Fruit fly (Drosophila melanogaster) whole organism, prepupa: ENCODE measurements around the gene Prm.

Experiments
- CG10631 ChIP-seq: fragments of 200-800 bp; sonication (Bioruptor generic); optimal IDR thresholded peaks from 2 replicates; lab custom pipeline; 2016; ENCODE audit warnings: missing biosample characterization, missing genetic modification characterization
- CG10669 ChIP-seq: fragments of 200-800 bp; sonication (Bioruptor generic); optimal IDR thresholded peaks from 3 replicates; lab custom pipeline; 2018; ENCODE audit warnings: missing biosample characterization, mild to moderate bottlenecking, missing genetic modification characterization, moderate library complexity
- CG11902 ChIP-seq: fragments of 200-800 bp; sonication (Bioruptor generic); optimal IDR thresholded peaks from 3 replicates; lab custom pipeline; 2016; ENCODE audit warnings: missing biosample characterization, missing genetic modification characterization
- CG15336 ChIP-seq: fragments of 200-800 bp; sonication (Bioruptor generic); IDR thresholded peaks from 2 replicates; pipeline ENCODE4 v1.3.6; 2022; ENCODE audit warnings: missing biosample characterization, missing genetic modification characterization
- CG16779 ChIP-seq: fragments of 200-800 bp; sonication (Bioruptor generic); optimal IDR thresholded peaks from 3 replicates; lab custom pipeline; 2017; ENCODE audit warnings: missing biosample characterization, mild to moderate bottlenecking, missing genetic modification characterization
- CG31627 ChIP-seq: fragments of 200-800 bp; sonication (Bioruptor generic); optimal IDR thresholded peaks from 3 replicates; lab custom pipeline; 2016; ENCODE audit warnings: missing biosample characterization, missing genetic modification characterization
- CG34406 ChIP-seq: fragments of 200-800 bp; sonication (Bioruptor generic); optimal IDR thresholded peaks from 3 replicates; lab custom pipeline; 2016; ENCODE audit warnings: missing biosample characterization, missing genetic modification characterization
- CG3919 ChIP-seq: fragments of 200-800 bp; sonication (Bioruptor generic); optimal IDR thresholded peaks from 3 replicates; lab custom pipeline; 2016; ENCODE audit warnings: missing biosample characterization, missing genetic modification characterization
- CG4318 ChIP-seq: fragments of 200-800 bp; sonication (Bioruptor generic); optimal IDR thresholded peaks from 3 replicates; lab custom pipeline; 2017; ENCODE audit warnings: missing biosample characterization, mild to moderate bottlenecking, missing genetic modification characterization
- CG6163 ChIP-seq: fragments of 200-800 bp; sonication (Bioruptor generic); IDR thresholded peaks from 3 replicates; pipeline ENCODE4 v1.3.6; 2022; ENCODE audit warnings: missing biosample characterization, missing genetic modification characterization
- CG6276 ChIP-seq: fragments of 200-800 bp; sonication (Bioruptor generic); optimal IDR thresholded peaks from 2 replicates; lab custom pipeline; 2017; ENCODE audit warnings: missing biosample characterization, mild to moderate bottlenecking, missing genetic modification characterization
- CG6792 ChIP-seq: fragments of 200-800 bp; sonication (Bioruptor generic); optimal IDR thresholded peaks from 3 replicates; lab custom pipeline; 2016; ENCODE audit warnings: missing biosample characterization, missing genetic modification characterization
- CG6808 ChIP-seq: fragments of 200-800 bp; sonication (Bioruptor generic); optimal IDR thresholded peaks from 3 replicates; lab custom pipeline; 2017; ENCODE audit warnings: missing biosample characterization, missing genetic modification characterization, mild to moderate bottlenecking, moderate library complexity, missing genetic modification reagents
- CG7368 ChIP-seq: fragments of 200-800 bp; sonication (Bioruptor generic); optimal IDR thresholded peaks from 3 replicates; lab custom pipeline; 2016; ENCODE audit warnings: missing biosample characterization, missing genetic modification characterization
- CG8119 ChIP-seq: fragments of 200-800 bp; sonication (Bioruptor generic); IDR thresholded peaks from 3 replicates; pipeline ENCODE4 v1.3.6; 2022; ENCODE audit warnings: missing biosample characterization, missing genetic modification characterization
- CG8319 ChIP-seq: fragments of 200-800 bp; sonication (Bioruptor generic); optimal IDR thresholded peaks from 3 replicates; lab custom pipeline; 2016; ENCODE audit warnings: missing biosample characterization, missing genetic modification characterization
- CG8632 ChIP-seq: fragments of 200-800 bp; sonication (Bioruptor generic); optimal IDR thresholded peaks from 3 replicates; lab custom pipeline; 2016; ENCODE audit warnings: missing biosample characterization, missing genetic modification characterization
- CG9139 ChIP-seq: fragments of 200-800 bp; sonication (Bioruptor generic); optimal IDR thresholded peaks from 3 replicates; lab custom pipeline; 2017; ENCODE audit warnings: missing biosample characterization, mild to moderate bottlenecking, missing genetic modification characterization
- Eip78C ChIP-seq: fragments of 200-800 bp; sonication (Bioruptor generic); peaks from one replicate; lab custom pipeline; 2016; ENCODE audit warnings: missing biosample characterization, missing genetic modification characterization
- Ets21C ChIP-seq: fragments of 200-800 bp; sonication (Bioruptor generic); optimal IDR thresholded peaks from 3 replicates; lab custom pipeline; 2016; ENCODE audit warnings: missing biosample characterization, missing genetic modification characterization
- Ets96B ChIP-seq: fragments of 200-800 bp; optimal IDR thresholded peaks from 2 replicates; lab custom pipeline; 2019; ENCODE audit warnings: missing biosample characterization, mild to moderate bottlenecking, missing genetic modification characterization, moderate library complexity
- Hr38 ChIP-seq: sonication (Bioruptor generic); optimal IDR thresholded peaks from 2 replicates; lab custom pipeline; 2016; ENCODE audit warnings: missing biosample characterization, missing genetic modification characterization
- Hr39 ChIP-seq: fragments of 200-800 bp; sonication (Bioruptor generic); optimal IDR thresholded peaks from 2 replicates; lab custom pipeline; 2016; ENCODE audit warnings: missing biosample characterization, missing genetic modification characterization
- Hr4 ChIP-seq: fragments of 200-800 bp; sonication (Bioruptor generic); optimal IDR thresholded peaks from 3 replicates; lab custom pipeline; 2016; ENCODE audit warnings: missing biosample characterization, missing genetic modification characterization
- Lpt ChIP-seq: fragments of 200-800 bp; sonication (Bioruptor generic); optimal IDR thresholded peaks from 3 replicates; lab custom pipeline; 2016; ENCODE audit warnings: missing biosample characterization, missing genetic modification characterization
- Met ChIP-seq: fragments of 200-800 bp; sonication (Bioruptor generic); optimal IDR thresholded peaks from 3 replicates; lab custom pipeline; 2016; ENCODE audit warnings: missing biosample characterization, missing genetic modification characterization
- OdsH ChIP-seq: fragments of 200-800 bp; sonication (Bioruptor generic); optimal IDR thresholded peaks from 3 replicates; lab custom pipeline; 2016; ENCODE audit warnings: missing biosample characterization, missing genetic modification characterization
- Sox102F ChIP-seq: fragments of 200-800 bp; sonication (Bioruptor generic); optimal IDR thresholded peaks from 2 replicates; lab custom pipeline; 2016; ENCODE audit warnings: missing biosample characterization, mild to moderate bottlenecking, missing genetic modification characterization
- Sox14 ChIP-seq: fragments of 200-800 bp; sonication (Bioruptor generic); optimal IDR thresholded peaks from 3 replicates; lab custom pipeline; 2016; ENCODE audit warnings: missing biosample characterization, missing genetic modification characterization
- achi ChIP-seq: fragments of 200-800 bp; sonication (Bioruptor generic); optimal IDR thresholded peaks from 3 replicates; lab custom pipeline; 2016; ENCODE audit warnings: missing biosample characterization, missing genetic modification characterization
- acj6 ChIP-seq: fragments of 200-800 bp; sonication (Bioruptor generic); optimal IDR thresholded peaks from 3 replicates; lab custom pipeline; 2016; ENCODE audit warnings: missing biosample characterization, missing genetic modification characterization
- cyc ChIP-seq: fragments of 200-800 bp; sonication (Bioruptor generic); optimal IDR thresholded peaks from 3 replicates; lab custom pipeline; 2016; ENCODE audit warnings: missing biosample characterization, missing genetic modification characterization
- dac ChIP-seq: fragments of 200-800 bp; sonication (Bioruptor generic); optimal IDR thresholded peaks from 2 replicates; lab custom pipeline; 2017; ENCODE audit warnings: missing biosample characterization, mild to moderate bottlenecking, missing genetic modification characterization
- dsx ChIP-seq: fragments of 200-800 bp; optimal IDR thresholded peaks from 3 replicates; lab custom pipeline; 2019; ENCODE audit warnings: missing biosample characterization, mild to moderate bottlenecking, missing genetic modification characterization, moderate library complexity; ENCODE audit not compliant: poor library complexity, severe bottlenecking
- eg ChIP-seq: fragments of 200-800 bp; sonication (Bioruptor generic); IDR thresholded peaks from 3 replicates; pipeline ENCODE4 v1.3.6; 2022; ENCODE audit warnings: missing biosample characterization, missing genetic modification characterization
- esn ChIP-seq: fragments of 200-800 bp; sonication (Bioruptor generic); optimal IDR thresholded peaks from 2 replicates; lab custom pipeline; 2016; ENCODE audit warnings: missing biosample characterization, mild to moderate bottlenecking, missing genetic modification characterization, moderate library complexity
- fkh ChIP-seq: fragments of 200-800 bp; sonication (Bioruptor generic); optimal IDR thresholded peaks from 3 replicates; lab custom pipeline; 2017; ENCODE audit warnings: missing biosample characterization, mild to moderate bottlenecking, missing genetic modification characterization, moderate library complexity
- lz ChIP-seq: fragments of 200-800 bp; sonication (Bioruptor generic); optimal IDR thresholded peaks from 3 replicates; lab custom pipeline; 2016; ENCODE audit warnings: missing biosample characterization, missing genetic modification characterization
- net ChIP-seq: fragments of 200-800 bp; sonication (Bioruptor generic); optimal IDR thresholded peaks from 3 replicates; lab custom pipeline; 2016; ENCODE audit warnings: missing biosample characterization, missing genetic modification characterization
- salr ChIP-seq, 2 experiments: fragments of 200-800 bp; sonication (Bioruptor generic); optimal IDR thresholded peaks; 3 replicates each; lab custom pipeline; 2016 to 2018; ENCODE audit warnings: missing biosample characterization in 2 of 2, missing genetic modification characterization in 2 of 2, mild to moderate bottlenecking in 1 of 2
- ss ChIP-seq, 2 experiments: fragments of 200-800 bp; sonication (Bioruptor generic); optimal IDR thresholded peaks; 2 replicates in 1 of 2; 3 replicates in 1 of 2; lab custom pipeline; 2017 to 2018; ENCODE audit warnings: mild to moderate bottlenecking in 2 of 2, missing biosample characterization in 2 of 2, missing genetic modification characterization in 2 of 2, moderate library complexity in 1 of 2
- svp ChIP-seq: fragments of 200-800 bp; sonication (Bioruptor generic); peaks from one replicate; lab custom pipeline; 2016; ENCODE audit warnings: missing biosample characterization, missing genetic modification characterization
- topi ChIP-seq: fragments of 200-800 bp; sonication (Bioruptor generic); optimal IDR thresholded peaks from 3 replicates; lab custom pipeline; 2016; ENCODE audit warnings: missing biosample characterization, missing genetic modification characterization
- vri ChIP-seq: fragments of 200-800 bp; sonication (Bioruptor generic); optimal IDR thresholded peaks from 3 replicates; lab custom pipeline; 2016; ENCODE audit warnings: missing biosample characterization, mild to moderate bottlenecking, missing genetic modification characterization

The Prm gene

DNA sequence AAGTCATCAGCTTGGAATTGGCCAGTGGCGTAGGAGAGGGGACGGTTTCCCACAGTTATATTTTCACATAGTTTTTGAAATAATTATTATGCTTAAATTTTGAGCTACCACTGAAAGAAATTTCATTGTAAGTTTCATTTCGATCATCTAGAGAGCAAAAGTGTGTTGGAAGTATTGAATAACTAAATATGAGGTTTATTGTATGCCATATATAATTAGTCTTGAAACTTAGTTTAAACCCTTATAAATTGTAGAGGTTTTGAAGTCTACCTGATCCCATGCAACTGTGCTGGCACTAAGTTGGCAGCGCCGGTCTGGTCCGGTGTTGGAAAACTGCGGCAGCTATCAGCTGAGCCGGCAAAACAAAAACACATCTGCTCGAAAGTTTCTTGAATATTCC is 24.0 kb downstream of the Prm start, which contains the start of the genes CG32022 and CG6511 (continued):
- TF ChIP-seq CG8632 (GFP tag; lab: Kevin White, UChicago) (peak; percentile 97), fkh (no peak), eg (GFP tag; lab: Robert Waterston, UW) (peak; percentile 96), Lpt (GFP tag; lab: Kevin White, UChicago) (peak; percentile 95), OdsH (peak; percentile 99), Ets96B (peak; percentile 97), CG6792 (peak; percentile 97), CG10669 (peak; percentile 98), Ets21C (GFP tag; lab: Kevin White, UChicago) (peak; percentile 98), cyc (GFP tag; lab: Kevin White, UChicago) (peak; percentile 99), dac (GFP tag; lab: Kevin White, UChicago) (peak; percentile 98), net (GFP tag; lab: Kevin White, UChicago) (peak; percentile 96), CG7368 (peak; percentile 95), CG8319 (GFP tag; lab: Kevin White, UChicago) (peak; percentile 96), Eip78C (GFP tag; lab: Kevin White, UChicago) (peak; percentile 99), vri (peak; percentile 93), topi (GFP tag; lab: Kevin White, UChicago) (peak; percentile 98), CG6163 (GFP tag; lab: Robert Waterston, UW) (peak; percentile 95), CG6276 (peak; percentile 95), CG10631 (peak; percentile 99), svp (GFP tag; lab: Kevin White, UChicago) (peak; percentile 99), Sox14 (GFP tag; lab: Kevin White, UChicago) (peak; percentile 99), ss (GFP tag; optimal IDR thresholded peaks at IDR 0.05; lab: Kevin White, UChicago) (peak; percentile 88 to 95), Sox102F (GFP tag; lab: Kevin White, UChicago) (peak; percentile 97), CG15336 (GFP tag; lab: Robert Waterston, UW) (peak; percentile 95)

DNA sequence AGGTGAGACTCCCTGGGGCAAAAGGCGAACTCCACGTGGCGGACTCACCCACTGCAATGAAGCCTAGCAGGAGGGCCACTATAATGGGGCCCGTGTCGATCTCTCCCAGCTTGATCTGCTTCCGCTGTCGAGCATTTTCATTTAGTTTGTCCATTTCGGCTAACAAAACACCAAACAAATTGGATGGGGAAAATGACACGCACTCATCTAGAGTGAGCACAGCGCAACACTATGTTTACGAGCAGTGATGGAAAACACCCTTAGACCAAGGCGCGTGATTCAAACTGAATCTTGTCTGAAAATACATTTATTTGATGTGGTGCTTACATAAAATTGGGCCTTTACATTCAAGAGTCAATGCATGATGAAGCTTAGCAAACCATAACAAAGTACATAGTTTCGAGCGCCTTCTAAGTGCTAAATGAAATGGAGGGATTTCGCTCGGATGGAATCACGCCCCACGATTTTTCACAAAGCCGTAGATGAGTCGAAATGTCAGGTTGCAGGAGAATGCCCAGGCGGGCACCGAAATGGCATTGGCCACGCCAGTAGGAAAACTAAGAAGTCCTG is 25.0 kb downstream of the Prm start, which contains the start of gene SrpRbeta:
Gene SrpRbeta (minus strand): TSS at position 236 of the 570 bp plus-strand sequence.
- TF ChIP-seq Met (GFP tag; lab: Kevin White, UChicago) (no peak), cyc (GFP tag; lab: Kevin White, UChicago) (peak; percentile 11), OdsH (no peak), CG8119 (GFP tag; lab: Robert Waterston, UW) (no peak), vri (peak; percentile 26), CG3919 (peak; percentile 49), Eip78C (GFP tag; lab: Kevin White, UChicago) (peak; percentile 46), CG31627 (GFP tag; lab: Kevin White, UChicago) (peak; percentile 12), CG7368 (no peak), achi (GFP tag; lab: Kevin White, UChicago) (peak; percentile 26), eg (GFP tag; lab: Robert Waterston, UW) (peak; percentile 22; the same call in 1 of the 3 replicates), Hr38 (GFP tag; lab: Kevin White, UChicago) (no peak), topi (GFP tag; lab: Kevin White, UChicago) (peak; percentile 49), Sox14 (GFP tag; lab: Kevin White, UChicago) (peak; percentile 11), CG6808 (GFP tag; lab: Kevin White, UChicago) (peak; percentile 7), lz (GFP tag; lab: Kevin White, UChicago) (peak; percentile 40), Hr39 (no peak), esn (GFP tag; lab: Kevin White, UChicago) (peak; percentile 59), ss (GFP tag; optimal IDR thresholded peaks at IDR 0.05; lab: Kevin White, UChicago) (peak in 1 of 2 experiments; percentile 35)
- TF ChIP-seq, all 60 proteins: peak for 13

DNA sequence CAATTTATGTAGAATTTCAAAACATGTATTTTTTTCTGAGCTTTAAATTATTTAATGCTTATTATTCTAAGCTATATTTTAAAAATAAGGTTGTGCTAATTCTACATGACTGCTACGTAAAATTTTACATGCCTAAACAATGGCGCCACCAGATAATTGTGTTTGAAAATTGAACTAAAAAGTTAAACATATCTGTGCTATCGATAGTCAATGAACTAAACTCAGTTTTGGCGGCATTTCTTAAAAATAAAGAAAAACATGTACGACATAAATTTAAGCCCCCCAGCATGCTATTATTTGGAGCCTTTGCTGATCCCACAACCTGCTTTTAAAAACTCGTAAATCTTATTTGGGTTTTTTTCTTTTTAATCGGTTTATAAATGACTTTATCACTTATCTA is 26.5 kb downstream of the Prm start:
- TF ChIP-seq salr (GFP tag; optimal IDR thresholded peaks at IDR 0.05; lab: Kevin White, UChicago): no peak
- TF ChIP-seq Eip78C (GFP tag; lab: Kevin White, UChicago): peak; percentile 36
- TF ChIP-seq Hr39: no peak
- TF ChIP-seq CG11902: no peak
- no peak for TF ChIP-seq vri
- TF ChIP-seq CG4318: no peak
- peak; percentile 13 for TF ChIP-seq Met (GFP tag; lab: Kevin White, UChicago)
- no peak for TF ChIP-seq acj6 (GFP tag; lab: Kevin White, UChicago)
- TF ChIP-seq CG6276: no peak
- TF ChIP-seq dsx: no peak
- peak; percentile 13 for TF ChIP-seq cyc (GFP tag; lab: Kevin White, UChicago)
- TF ChIP-seq OdsH: no peak
- no peak for TF ChIP-seq Hr38 (GFP tag; lab: Kevin White, UChicago)
- TF ChIP-seq net (GFP tag; lab: Kevin White, UChicago): no peak
- TF ChIP-seq achi (GFP tag; lab: Kevin White, UChicago): no peak
- no peak for TF ChIP-seq CG6792
- no peak for TF ChIP-seq CG34406
- no peak for TF ChIP-seq CG15336 (GFP tag; lab: Robert Waterston, UW)
- no peak for TF ChIP-seq CG7368
- no peak for TF ChIP-seq eg (GFP tag; lab: Robert Waterston, UW)
- no peak for TF ChIP-seq CG10669
- no peak for TF ChIP-seq CG9139 (GFP tag; lab: Kevin White, UChicago)
- no peak for TF ChIP-seq Hr4
- peak; percentile 6 for TF ChIP-seq CG3919
- peak; percentile 12 for TF ChIP-seq esn (GFP tag; lab: Kevin White, UChicago)
- no peak for TF ChIP-seq CG8119 (GFP tag; lab: Robert Waterston, UW)
- TF ChIP-seq CG6808 (GFP tag; lab: Kevin White, UChicago): no peak
- no peak for TF ChIP-seq CG16779 (tag; lab: Kevin White, UChicago)
